Worm (Caenorhabditis elegans): ENCODE results near the gene camt-1.

DNA sequence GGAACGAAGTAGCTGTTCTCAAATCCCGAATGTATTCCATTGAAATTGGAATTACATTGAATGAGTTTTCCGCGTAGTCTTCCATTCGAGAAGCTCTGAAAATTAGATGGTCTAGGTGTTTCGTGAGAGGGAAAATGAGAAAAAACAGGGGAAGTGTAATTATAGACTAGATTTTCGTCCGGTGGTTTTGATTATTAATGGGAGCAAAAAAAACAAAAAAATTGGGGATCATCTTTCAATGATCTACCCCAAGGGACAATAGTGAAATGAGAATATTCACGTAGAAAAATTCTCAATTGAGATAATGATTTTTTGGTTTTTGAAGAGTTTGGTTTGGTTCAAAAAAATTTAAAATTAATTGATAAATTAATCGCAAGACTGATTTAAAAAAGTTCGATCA, 26.9 kb upstream of the camt-1 start, which contains the start of gene sra-32:
- TF ChIP-seq madf-3 (GFP tag; IDR thresholded peaks at IDR 0.05) (no peak), ama-1 (optimal IDR thresholded peaks at IDR 0.05) (no peak), ama-1 (GFP tag; optimal IDR thresholded peaks at IDR 0.05) (no peak), pha-4 (tag; optimal IDR thresholded peaks at IDR 0.05) (no peak), F10E7.11 (tag; optimal IDR thresholded peaks at IDR 0.05) (no peak), somi-1 (GFP tag; optimal IDR thresholded peaks at IDR 0.05) (no peak), K12H6.12 (tag; optimal IDR thresholded peaks at IDR 0.05) (no peak), nhr-80 (tag; optimal IDR thresholded peaks at IDR 0.05) (no peak), ceh-27 (GFP tag; optimal IDR thresholded peaks at IDR 0.05) (no peak), zfh-2 (GFP tag; conservative IDR thresholded peaks at IDR 0.05) (no peak), sdz-38 (tag; optimal IDR thresholded peaks at IDR 0.05) (no peak)
